Fruit fly (Drosophila melanogaster) whole organism, embryonic: ENCODE data around the gene CG33098.

Experiments used
- Abd-B ChIP-seq: fragments of 200-800 bp; sonication (Bioruptor generic); optimal IDR thresholded peaks from 2 replicates; lab custom pipeline; 2018; ENCODE audit warnings: missing biosample characterization, mild to moderate bottlenecking, missing genetic modification characterization, moderate library complexity
- Atf3 ChIP-seq: fragments of 200-800 bp; sonication (Bioruptor generic); optimal IDR thresholded peaks from 3 replicates; lab custom pipeline; 2016; ENCODE audit warnings: missing biosample characterization, missing genetic modification characterization
- CG10321 ChIP-seq: fragments of 200-800 bp; sonication (Bioruptor generic); IDR thresholded peaks from 2 replicates; pipeline ENCODE4 v1.3.6; 2022; ENCODE audit warnings: missing biosample characterization, missing genetic modification characterization
- CG13287 ChIP-seq: fragments of 200-800 bp; sonication (Bioruptor generic); IDR thresholded peaks from 2 replicates; pipeline ENCODE4 v1.3.6; 2022; ENCODE audit warnings: missing biosample characterization, missing genetic modification characterization; ENCODE audit not compliant: partially characterized antibody
- CG13296 ChIP-seq: fragments of 200-800 bp; sonication (Bioruptor generic); optimal IDR thresholded peaks from 3 replicates; lab custom pipeline; 2018; ENCODE audit warnings: missing biosample characterization, mild to moderate bottlenecking, missing genetic modification characterization
- CG14710 ChIP-seq: fragments of 200-800 bp; sonication (Bioruptor generic); optimal IDR thresholded peaks from 3 replicates; lab custom pipeline; 2019; ENCODE audit warnings: missing biosample characterization, mild to moderate bottlenecking, missing genetic modification characterization, moderate library complexity
- CG15514 ChIP-seq: fragments of 200-800 bp; sonication (Bioruptor generic); optimal IDR thresholded peaks from 3 replicates; lab custom pipeline; 2017; ENCODE audit warnings: missing biosample characterization, missing genetic modification characterization, mild to moderate bottlenecking, moderate library complexity, missing genetic modification reagents
- CG1603 ChIP-seq: fragments of 200-800 bp; sonication (Bioruptor generic); optimal IDR thresholded peaks from 2 replicates; lab custom pipeline; 2019; ENCODE audit warnings: missing biosample characterization, mild to moderate bottlenecking, missing genetic modification characterization, moderate library complexity
- CG1647 ChIP-seq: fragments of 200-800 bp; sonication (Bioruptor generic); optimal IDR thresholded peaks from 3 replicates; lab custom pipeline; 2016; ENCODE audit warnings: missing biosample characterization, missing genetic modification characterization
- CG18619 ChIP-seq: fragments of 200-800 bp; sonication (Bioruptor generic); optimal IDR thresholded peaks from 3 replicates; lab custom pipeline; 2017; ENCODE audit warnings: missing biosample characterization, mild to moderate bottlenecking, missing genetic modification characterization
- CG18764 ChIP-seq: fragments of 200-800 bp; sonication (Bioruptor generic); optimal IDR thresholded peaks from 3 replicates; lab custom pipeline; 2016; ENCODE audit warnings: missing biosample characterization, missing genetic modification characterization
- CG31365 ChIP-seq: fragments of 200-800 bp; sonication (Bioruptor generic); optimal IDR thresholded peaks from 2 replicates; lab custom pipeline; 2018; ENCODE audit warnings: missing biosample characterization, mild to moderate bottlenecking, missing genetic modification characterization
- CG33213 ChIP-seq: fragments of 200-800 bp; sonication (Bioruptor generic); optimal IDR thresholded peaks from 3 replicates; lab custom pipeline; 2016; ENCODE audit warnings: missing biosample characterization, missing genetic modification characterization
- CG34224 ChIP-seq: fragments of 200-800 bp; sonication (Bioruptor generic); IDR thresholded peaks from 3 replicates; pipeline ENCODE4 v1.3.6; 2022; ENCODE audit warnings: missing biosample characterization, missing genetic modification characterization; ENCODE audit not compliant: partially characterized antibody
- CG34376 ChIP-seq: fragments of 200-800 bp; sonication (Bioruptor generic); optimal IDR thresholded peaks from 2 replicates; lab custom pipeline; 2018; ENCODE audit warnings: missing biosample characterization, mild to moderate bottlenecking, missing genetic modification characterization
- CG42726 ChIP-seq: fragments of 200-800 bp; sonication (Bioruptor generic); IDR thresholded peaks from 2 replicates; pipeline ENCODE4 v1.3.6; 2022; ENCODE audit warnings: missing biosample characterization, missing genetic modification characterization; ENCODE audit not compliant: partially characterized antibody
- CG43689 ChIP-seq: fragments of 200-800 bp; sonication (Bioruptor generic); IDR thresholded peaks from 2 replicates; pipeline ENCODE4 v1.3.6; 2022; ENCODE audit warnings: missing biosample characterization, missing genetic modification characterization
- CG5953 ChIP-seq: fragments of 200-800 bp; sonication (Bioruptor generic); IDR thresholded peaks from 2 replicates; pipeline ENCODE4 v1.3.6; 2022; ENCODE audit warnings: missing biosample characterization, missing genetic modification characterization
- CG6765 ChIP-seq: fragments of 200-800 bp; sonication (Bioruptor generic); optimal IDR thresholded peaks from 3 replicates; lab custom pipeline; 2017; ENCODE audit warnings: missing biosample characterization, mild to moderate bottlenecking, missing genetic modification characterization
- CG7271 ChIP-seq: fragments of 200-800 bp; sonication (Bioruptor generic); optimal IDR thresholded peaks from 2 replicates; lab custom pipeline; 2018; ENCODE audit warnings: missing biosample characterization, mild to moderate bottlenecking, missing genetic modification characterization, moderate library complexity
- CTCF ChIP-seq: fragments of 200-800 bp; sonication (Bioruptor generic); optimal IDR thresholded peaks from 2 replicates; lab custom pipeline; 2017; ENCODE audit warnings: missing biosample characterization, mild to moderate bottlenecking, missing genetic modification characterization, moderate library complexity
- Camta ChIP-seq: fragments of 200-800 bp; sonication (Bioruptor generic); optimal IDR thresholded peaks from 2 replicates; lab custom pipeline; 2016; ENCODE audit warnings: missing biosample characterization, missing genetic modification characterization
- Dek ChIP-seq: fragments of 200-800 bp; sonication (Bioruptor generic); optimal IDR thresholded peaks from 3 replicates; lab custom pipeline; 2019; ENCODE audit warnings: missing biosample characterization, mild to moderate bottlenecking, missing genetic modification characterization, moderate library complexity
- Dll ChIP-seq: fragments of 200-800 bp; sonication (Bioruptor generic); IDR thresholded peaks from 4 replicates; pipeline ENCODE4 v1.3.6; 2022; ENCODE audit warnings: missing biosample characterization, missing genetic modification characterization; ENCODE audit not compliant: partially characterized antibody
- Dp ChIP-seq: fragments of 200-800 bp; sonication (Bioruptor generic); optimal IDR thresholded peaks from 2 replicates; lab custom pipeline; 2018; ENCODE audit warnings: missing biosample characterization, mild to moderate bottlenecking, missing genetic modification characterization, moderate library complexity
- E2f2 ChIP-seq: fragments of 200-800 bp; sonication (Bioruptor generic); IDR thresholded peaks from 2 replicates; pipeline ENCODE4 v1.3.6; 2022; ENCODE audit warnings: missing biosample characterization, missing genetic modification characterization
- Fer3 ChIP-seq: fragments of 200-800 bp; sonication (Bioruptor generic); optimal IDR thresholded peaks from 2 replicates; lab custom pipeline; 2018; ENCODE audit warnings: missing biosample characterization, mild to moderate bottlenecking, missing genetic modification characterization, moderate library complexity
- HLH4C ChIP-seq: fragments of 200-800 bp; sonication (Bioruptor generic); IDR thresholded peaks from 3 replicates; pipeline ENCODE4 v1.3.6; 2022; ENCODE audit warnings: missing biosample characterization, missing genetic modification characterization; ENCODE audit not compliant: partially characterized antibody
- Max ChIP-seq: fragments of 200-800 bp; sonication (Bioruptor generic); optimal IDR thresholded peaks from 2 replicates; lab custom pipeline; 2016; ENCODE audit warnings: missing biosample characterization, mild to moderate bottlenecking, missing genetic modification characterization
- Nf-YB ChIP-seq: fragments of 200-800 bp; sonication (Bioruptor generic); optimal IDR thresholded peaks from 3 replicates; lab custom pipeline; 2019; ENCODE audit warnings: missing biosample characterization, mild to moderate bottlenecking, missing genetic modification characterization, moderate library complexity
- NfI ChIP-seq: fragments of 200-800 bp; sonication (Bioruptor generic); optimal IDR thresholded peaks from 3 replicates; lab custom pipeline; 2018; ENCODE audit warnings: missing biosample characterization, mild to moderate bottlenecking, missing genetic modification characterization, moderate library complexity
- aop ChIP-seq: fragments of 200-800 bp; sonication (Bioruptor generic); IDR thresholded peaks from 2 replicates; pipeline ENCODE4 v1.3.6; 2022; ENCODE audit warnings: missing biosample characterization, missing genetic modification characterization
- bsh ChIP-seq, 2 experiments: fragments of 200-800 bp; sonication (Bioruptor generic); optimal IDR thresholded peaks; 2 replicates each; lab custom pipeline; 2017 to 2018; ENCODE audit warnings: mild to moderate bottlenecking in 2 of 2, missing biosample characterization in 2 of 2, missing genetic modification characterization in 2 of 2, moderate library complexity in 1 of 2
- caup ChIP-seq: fragments of 200-800 bp; sonication (Bioruptor generic); optimal IDR thresholded peaks from 3 replicates; lab custom pipeline; 2017; ENCODE audit warnings: missing biosample characterization, mild to moderate bottlenecking, missing genetic modification characterization, moderate library complexity; ENCODE audit not compliant: severe bottlenecking
- chinmo ChIP-seq: fragments of 200-800 bp; sonication (Bioruptor generic); IDR thresholded peaks from 4 replicates; pipeline ENCODE4 v1.3.6; 2022; ENCODE audit warnings: missing biosample characterization, missing genetic modification characterization; ENCODE audit not compliant: partially characterized antibody
- ci ChIP-seq: fragments of 200-800 bp; sonication (Bioruptor generic); IDR thresholded peaks from 3 replicates; pipeline ENCODE4 v1.3.6; 2022; ENCODE audit warnings: missing biosample characterization, missing genetic modification characterization
- dimm ChIP-seq: fragments of 200-800 bp; sonication (Bioruptor generic); IDR thresholded peaks from 2 replicates; pipeline ENCODE4 v1.3.6; 2022; ENCODE audit warnings: missing biosample characterization, missing genetic modification characterization
- dmrt99B ChIP-seq: fragments of 200-800 bp; sonication (Bioruptor generic); optimal IDR thresholded peaks from 2 replicates; lab custom pipeline; 2018; ENCODE audit warnings: missing biosample characterization, mild to moderate bottlenecking, missing genetic modification characterization, moderate library complexity
- inv ChIP-seq: fragments of 200-800 bp; sonication (Bioruptor generic); IDR thresholded peaks from 2 replicates; pipeline ENCODE4 v1.3.6; 2022; ENCODE audit warnings: missing biosample characterization, missing genetic modification characterization; ENCODE audit not compliant: partially characterized antibody
- lbe ChIP-seq: fragments of 200-800 bp; sonication (Bioruptor generic); optimal IDR thresholded peaks from 2 replicates; lab custom pipeline; 2016; ENCODE audit warnings: missing biosample characterization, mild to moderate bottlenecking, missing genetic modification characterization
- mld ChIP-seq: fragments of 200-800 bp; sonication (Bioruptor generic); IDR thresholded peaks from 3 replicates; pipeline ENCODE4 v1.3.6; 2022; ENCODE audit warnings: missing biosample characterization, missing genetic modification characterization; ENCODE audit not compliant: partially characterized antibody
- nerfin-2 ChIP-seq: fragments of 200-800 bp; sonication (Bioruptor generic); IDR thresholded peaks from 2 replicates; pipeline ENCODE4 v1.3.6; 2022; ENCODE audit warnings: missing biosample characterization, missing genetic modification characterization; ENCODE audit not compliant: partially characterized antibody
- nmo ChIP-seq: fragments of 200-800 bp; sonication (Bioruptor generic); optimal IDR thresholded peaks from 2 replicates; lab custom pipeline; 2018; ENCODE audit warnings: missing biosample characterization, mild to moderate bottlenecking, missing genetic modification characterization, moderate library complexity
- pho ChIP-seq: fragments of 200-800 bp; sonication (Bioruptor generic); optimal IDR thresholded peaks from 2 replicates; lab custom pipeline; 2016; ENCODE audit warnings: missing biosample characterization, missing genetic modification characterization
- salm ChIP-seq: fragments of 200-800 bp; sonication (Bioruptor generic); optimal IDR thresholded peaks from 2 replicates; lab custom pipeline; 2018; ENCODE audit warnings: missing biosample characterization, mild to moderate bottlenecking, missing genetic modification characterization
- slp2 ChIP-seq: fragments of 200-800 bp; sonication (Bioruptor generic); optimal IDR thresholded peaks from 2 replicates; lab custom pipeline; 2016; ENCODE audit warnings: missing biosample characterization, missing genetic modification characterization
- stwl ChIP-seq: fragments of 200-800 bp; sonication (Bioruptor generic); optimal IDR thresholded peaks from 3 replicates; lab custom pipeline; 2018; ENCODE audit warnings: missing biosample characterization, mild to moderate bottlenecking, missing genetic modification characterization, moderate library complexity
- tna ChIP-seq: fragments of 200-800 bp; sonication (Bioruptor generic); IDR thresholded peaks from 2 replicates; pipeline ENCODE4 v1.3.6; 2022; ENCODE audit warnings: missing biosample characterization, missing genetic modification characterization; ENCODE audit not compliant: partially characterized antibody
- unc-4 ChIP-seq: fragments of 200-800 bp; sonication (Bioruptor generic); IDR thresholded peaks from 2 replicates; pipeline ENCODE4 v1.3.6; 2022; ENCODE audit warnings: missing biosample characterization, missing genetic modification characterization; ENCODE audit not compliant: partially characterized antibody

The CG33098 gene

DNA sequence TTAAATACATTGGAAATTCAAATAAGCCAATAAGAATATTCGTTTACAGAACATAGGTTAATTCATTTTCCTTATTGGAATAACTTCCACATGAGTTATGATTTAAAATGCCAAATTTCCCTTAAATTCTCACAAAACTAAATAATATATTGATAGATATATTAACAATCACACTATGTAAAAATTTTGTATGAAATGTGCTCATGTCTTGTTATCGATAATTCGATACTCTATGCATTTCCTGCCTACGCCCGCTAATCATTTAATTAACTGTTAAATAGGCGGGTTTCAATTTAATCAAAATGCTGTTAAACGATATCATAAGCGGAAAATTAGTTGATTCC, 39.3 kb downstream of the CG33098 start, which contains the start of gene NANS:
Gene NANS (plus strand): TSS at position 269 of the 344 bp plus-strand sequence.
- TF ChIP-seq slp2 (GFP tag; lab: Kevin White, UChicago) (no peak), CG15514 (GFP tag; lab: Kevin White, UChicago) (peak; percentile 34), CG18764 (GFP tag; lab: Kevin White, UChicago) (no peak), nmo (no peak), CG5953 (GFP tag; lab: Robert Waterston, UW) (no peak), CG33213 (no peak), Camta (GFP tag; lab: Kevin White, UChicago) (no peak), salm (tag; lab: Kevin White, UChicago) (no peak), inv (GFP tag; lab: Robert Waterston, UW) (0 out of 2 replicates have a peak, but pooled peaks have one; percentile 4), CG34224 (GFP tag; lab: Robert Waterston, UW) (peak; percentile 65), CG7271 (tag; lab: Kevin White, UChicago) (no peak), CTCF (no peak), Fer3 (tag; lab: Kevin White, UChicago) (peak; percentile 9), Dek (tag; lab: Kevin White, UChicago) (no peak), HLH4C (GFP tag; lab: Robert Waterston, UW) (peak; percentile 41; the same call in 1 of the 3 replicates), E2f2 (GFP tag; lab: Robert Waterston, UW) (peak; percentile 57), CG42726 (GFP tag; lab: Robert Waterston, UW) (no peak), Max (GFP tag; lab: Kevin White, UChicago) (no peak), CG10321 (GFP tag; lab: Robert Waterston, UW) (no peak), Nf-YB (no peak), tna (GFP tag; lab: Robert Waterston, UW) (0 out of 2 replicates have a peak, but pooled peaks have one; percentile 31), CG1603 (no peak), CG13296 (peak; percentile 5), unc-4 (GFP tag; lab: Robert Waterston, UW) (0 out of 2 replicates have a peak, but pooled peaks have one; percentile 27), dimm (GFP tag; lab: Robert Waterston, UW) (no peak), pho (GFP tag; lab: Kevin White, UChicago) (no peak), CG31365 (tag; lab: Kevin White, UChicago) (no peak), Dll (GFP tag; lab: Robert Waterston, UW) (peak; percentile 44; the same call in 1 of the 4 replicates), aop (GFP tag; lab: Robert Waterston, UW) (no peak), stwl (tag; lab: Kevin White, UChicago) (peak; percentile 6), CG6765 (peak; percentile 3), ci (no peak), lbe (peak; percentile 17), CG14710 (peak; percentile 5), mld (GFP tag; lab: Robert Waterston, UW) (0 out of 3 replicates have a peak, but pooled peaks have one; percentile 5), CG1647 (GFP tag; lab: Kevin White, UChicago) (no peak), bsh (GFP tag; optimal IDR thresholded peaks at IDR 0.05; lab: Kevin White, UChicago) (no peak), chinmo (GFP tag; lab: Robert Waterston, UW) (0 out of 4 replicates have a peak, but pooled peaks have one; percentile 64), Atf3 (GFP tag; lab: Kevin White, UChicago) (no peak), caup (no peak), NfI (peak; percentile 8), nerfin-2 (GFP tag; lab: Robert Waterston, UW) (peak; percentile 38; the same call in 1 of the 2 replicates), CG13287 (GFP tag; lab: Robert Waterston, UW) (peak; percentile 18; the same call in 1 of the 2 replicates), Abd-B (GFP tag; lab: Kevin White, UChicago) (no peak), CG43689 (no peak), dmrt99B (tag; lab: Kevin White, UChicago) (no peak), CG18619 (GFP tag; lab: Kevin White, UChicago) (no peak), CG34376 (no peak), Dp (GFP tag; lab: Kevin White, UChicago) (peak; percentile 27)
